Worm (Caenorhabditis elegans) whole organism, L2 larva: ENCODE measurements around the gene C31B8.12.

Experiments used
- F13H6.1 ChIP-seq: sonication (generic microtip); optimal IDR thresholded peaks from 2 replicates; lab custom pipeline; 2016; ENCODE audit warnings: missing genetic modification characterization, missing compliant biosample characterization
- Y55F3AM.14 ChIP-seq: fragments of 200-800 bp; sonication (Bioruptor generic); optimal IDR thresholded peaks from 2 replicates; lab custom pipeline; 2018; ENCODE audit warnings: mild to moderate bottlenecking, missing genetic modification characterization, missing compliant biosample characterization
- alr-1 ChIP-seq: fragments of 150-350 bp; optimal IDR thresholded peaks from 2 replicates; lab custom pipeline; 2014; ENCODE audit warnings: missing biosample characterization, missing genetic modification characterization
- aly-2 ChIP-seq: fragments of 150-350 bp; optimal IDR thresholded peaks from 2 replicates; lab custom pipeline; 2014; ENCODE audit warnings: missing biosample characterization, missing genetic modification characterization
- blmp-1 ChIP-seq: sonication (generic microtip); optimal IDR thresholded peaks from 2 replicates; lab custom pipeline; 2017; ENCODE audit warnings: missing genetic modification characterization, mild to moderate bottlenecking, missing compliant biosample characterization, antibody characterized with exemption, moderate library complexity; ENCODE audit not compliant: insufficient read depth
- ceh-16 ChIP-seq: fragments of 150-350 bp; optimal IDR thresholded peaks from 2 replicates; lab custom pipeline; 2014; ENCODE audit warnings: missing biosample characterization, missing genetic modification characterization
- crh-2 ChIP-seq: sonication (generic microtip); optimal IDR thresholded peaks from 2 replicates; lab custom pipeline; 2017; ENCODE audit warnings: missing biosample characterization, missing genetic modification characterization
- dmd-4 ChIP-seq: sonication (generic microtip); optimal IDR thresholded peaks from 2 replicates; lab custom pipeline; 2017; ENCODE audit warnings: missing biosample characterization, missing genetic modification characterization
- egl-27 ChIP-seq: sonication (generic microtip); optimal IDR thresholded peaks from 3 replicates; lab custom pipeline; 2017; ENCODE audit warnings: missing biosample characterization, missing genetic modification reagents, missing genetic modification characterization
- fos-1 ChIP-seq: fragments of 150-350 bp; optimal IDR thresholded peaks from 2 replicates; lab custom pipeline; 2014; ENCODE audit warnings: missing biosample characterization, missing genetic modification characterization
- gmeb-1 ChIP-seq: fragments of 150-350 bp; optimal IDR thresholded peaks from 2 replicates; lab custom pipeline; 2014; ENCODE audit warnings: missing biosample characterization, missing genetic modification characterization
- lin-11 ChIP-seq: fragments of 150-350 bp; sonication (generic microtip); optimal IDR thresholded peaks from 2 replicates; lab custom pipeline; 2014; ENCODE audit warnings: missing biosample characterization, missing genetic modification characterization, inconsistent platforms, mixed read lengths
- lin-13 ChIP-seq: fragments of 150-350 bp; optimal IDR thresholded peaks from 2 replicates; lab custom pipeline; 2014; ENCODE audit warnings: missing biosample characterization, missing genetic modification reagents, missing genetic modification characterization
- lin-39 ChIP-seq: fragments of 150-350 bp; optimal IDR thresholded peaks from 2 replicates; lab custom pipeline; 2014; ENCODE audit warnings: missing biosample characterization, missing genetic modification reagents, missing genetic modification characterization
- nhr-11 ChIP-seq: fragments of 150-350 bp; optimal IDR thresholded peaks from 2 replicates; lab custom pipeline; 2014; ENCODE audit warnings: missing biosample characterization, missing genetic modification characterization
- nhr-12 ChIP-seq: fragments of 150-350 bp; optimal IDR thresholded peaks from 2 replicates; lab custom pipeline; 2014; ENCODE audit warnings: missing biosample characterization, missing genetic modification characterization
- nhr-129 ChIP-seq: fragments of 150-350 bp; optimal IDR thresholded peaks from 2 replicates; lab custom pipeline; 2014; ENCODE audit warnings: missing biosample characterization, missing genetic modification characterization
- nhr-21 ChIP-seq: fragments of 150-350 bp; optimal IDR thresholded peaks from 2 replicates; lab custom pipeline; 2014; ENCODE audit warnings: missing biosample characterization, missing genetic modification characterization
- nhr-23 ChIP-seq: fragments of 150-350 bp; optimal IDR thresholded peaks from 2 replicates; lab custom pipeline; 2014; ENCODE audit warnings: missing biosample characterization, missing genetic modification reagents, missing genetic modification characterization
- nhr-237 ChIP-seq: fragments of 150-350 bp; optimal IDR thresholded peaks from 2 replicates; lab custom pipeline; 2014; ENCODE audit warnings: missing biosample characterization, missing genetic modification characterization
- nhr-25 ChIP-seq: fragments of 150-350 bp; sonication (generic microtip); optimal IDR thresholded peaks from 3 replicates; lab custom pipeline; 2014; ENCODE audit warnings: missing biosample characterization, missing genetic modification characterization
- nhr-6 ChIP-seq: fragments of 150-350 bp; optimal IDR thresholded peaks from 2 replicates; lab custom pipeline; 2014; ENCODE audit warnings: missing biosample characterization, missing genetic modification characterization
- nhr-77 ChIP-seq: fragments of 150-350 bp; optimal IDR thresholded peaks from 2 replicates; lab custom pipeline; 2014; ENCODE audit warnings: missing biosample characterization, missing genetic modification characterization
- peb-1 ChIP-seq: fragments of 150-350 bp; optimal IDR thresholded peaks from 2 replicates; lab custom pipeline; 2014; ENCODE audit warnings: missing biosample characterization, missing genetic modification characterization
- sem-4 ChIP-seq: fragments of 150-350 bp; optimal IDR thresholded peaks from 2 replicates; lab custom pipeline; 2014; ENCODE audit warnings: missing biosample characterization, missing genetic modification reagents, missing genetic modification characterization
- skn-1 ChIP-seq: sonication (generic microtip); optimal IDR thresholded peaks from 2 replicates; lab custom pipeline; 2017; ENCODE audit warnings: missing biosample characterization, missing genetic modification characterization
- sma-3 ChIP-seq: sonication (generic microtip); optimal IDR thresholded peaks from 2 replicates; lab custom pipeline; 2016; ENCODE audit warnings: missing genetic modification reagents, missing genetic modification characterization, missing compliant biosample characterization
- sma-9 ChIP-seq, 2 experiments: fragments of 150-350 bp in 1 of 2; sonication (generic microtip) in 1 of 2; optimal IDR thresholded peaks; 2 replicates each; lab custom pipeline; 2014 to 2016; ENCODE audit warnings: missing genetic modification characterization in 2 of 2, mild to moderate bottlenecking in 1 of 2, missing biosample characterization in 1 of 2, missing compliant biosample characterization in 1 of 2, missing genetic modification reagents in 1 of 2, moderate library complexity in 1 of 2
- unc-55 ChIP-seq: fragments of 150-350 bp; sonication (generic microtip); optimal IDR thresholded peaks from 3 replicates; lab custom pipeline; 2014; ENCODE audit warnings: missing biosample characterization, missing genetic modification reagents, missing genetic modification characterization
- unc-62 ChIP-seq: fragments of 150-350 bp; optimal IDR thresholded peaks from 2 replicates; lab custom pipeline; 2014; ENCODE audit warnings: missing biosample characterization, missing genetic modification reagents, missing genetic modification characterization
- zag-1 ChIP-seq: fragments of 150-350 bp; optimal IDR thresholded peaks from 2 replicates; lab custom pipeline; 2014; ENCODE audit warnings: missing biosample characterization, missing genetic modification characterization
- ztf-4 ChIP-seq: fragments of 150-350 bp; optimal IDR thresholded peaks from 2 replicates; lab custom pipeline; 2014; ENCODE audit warnings: missing biosample characterization, missing genetic modification characterization

The C31B8.12 gene

DNA sequence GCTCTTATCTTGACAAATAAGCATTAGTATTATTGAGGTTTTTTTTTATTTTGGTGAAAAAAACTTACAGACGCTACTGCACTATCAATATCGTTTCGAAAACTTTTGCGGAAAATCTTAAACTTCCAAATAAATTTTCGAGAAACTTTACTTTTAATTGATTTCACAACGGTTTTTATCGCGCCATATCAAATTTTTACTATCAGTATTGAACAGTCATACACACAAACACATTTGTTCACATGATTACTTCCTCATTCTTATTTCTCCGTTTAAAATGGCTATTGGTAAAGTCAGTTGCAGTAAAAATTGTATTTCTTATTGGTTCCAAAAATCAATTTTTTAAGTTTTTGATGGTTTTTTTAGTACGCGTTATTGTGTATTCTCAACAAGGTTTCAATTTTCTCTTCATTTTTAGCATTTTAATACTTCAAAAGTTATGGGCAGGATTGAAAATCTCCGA, 31.2 kb downstream of the C31B8.12 start, which contains the start of gene pals-32:
pals-32 (plus strand) TSS at position 413 of the 463 bp plus-strand sequence.
- no peak for TF ChIP-seq zag-1 (tag; lab: Kevin White, UChicago)
- TF ChIP-seq lin-11, result no peak
- no peak for TF ChIP-seq alr-1 (tag; lab: Kevin White, UChicago)
- TF ChIP-seq fos-1 (tag; lab: Kevin White, UChicago), result peak; percentile 57
- no peak for TF ChIP-seq nhr-237 (tag; lab: Kevin White, UChicago)
- TF ChIP-seq gmeb-1, result no peak

DNA sequence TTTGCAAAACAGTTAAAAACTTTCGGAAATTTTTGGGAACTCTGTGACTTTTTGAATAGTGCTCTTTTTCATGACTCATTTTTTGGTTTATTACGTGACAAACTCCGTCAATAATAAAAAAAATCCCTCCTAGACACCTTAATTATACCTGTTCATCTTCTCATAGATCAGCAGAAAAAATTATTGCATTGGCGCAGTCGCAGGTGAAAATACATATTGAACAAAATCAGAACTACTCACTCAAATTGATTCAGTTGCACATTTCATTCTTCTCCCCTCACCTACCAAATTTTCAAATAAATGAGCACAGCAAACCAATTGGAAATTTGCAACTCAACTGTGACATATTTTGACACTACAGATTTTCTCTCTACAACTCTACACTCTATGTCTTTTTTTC, 34.5 kb downstream of the C31B8.12 start, which contains the start of gene srh-127:
srh-127 (plus strand) TSS at position 301 of the 400 bp plus-strand sequence.
- TF ChIP-seq crh-2 (tag; lab: Kevin White, UChicago), result no peak
- no peak for TF ChIP-seq lin-39 (tag; lab: Kevin White, UChicago)
- TF ChIP-seq egl-27 (tag; lab: Kevin White, UChicago), result no peak
- TF ChIP-seq sem-4, result no peak
- no peak for TF ChIP-seq F13H6.1 (tag; lab: Kevin White, UChicago)
- no peak for TF ChIP-seq nhr-23 (tag; lab: Kevin White, UChicago)
- TF ChIP-seq aly-2 (tag; lab: Kevin White, UChicago), result no peak
- no peak for TF ChIP-seq blmp-1 (tag; lab: Kevin White, UChicago)
- no peak for TF ChIP-seq alr-1 (tag; lab: Kevin White, UChicago)
- no peak for TF ChIP-seq sma-9 (GFP tag; optimal IDR thresholded peaks at IDR 0.05; lab: Kevin White, UChicago)
- no peak for TF ChIP-seq sma-9 (tag; optimal IDR thresholded peaks at IDR 0.05; lab: Kevin White, UChicago)
- no peak for TF ChIP-seq Y55F3AM.14 (GFP tag; lab: Kevin White, UChicago)
- TF ChIP-seq fos-1 (tag; lab: Kevin White, UChicago), result no peak
- no peak for TF ChIP-seq ceh-16
- TF ChIP-seq nhr-77 (tag; lab: Kevin White, UChicago), result no peak

DNA sequence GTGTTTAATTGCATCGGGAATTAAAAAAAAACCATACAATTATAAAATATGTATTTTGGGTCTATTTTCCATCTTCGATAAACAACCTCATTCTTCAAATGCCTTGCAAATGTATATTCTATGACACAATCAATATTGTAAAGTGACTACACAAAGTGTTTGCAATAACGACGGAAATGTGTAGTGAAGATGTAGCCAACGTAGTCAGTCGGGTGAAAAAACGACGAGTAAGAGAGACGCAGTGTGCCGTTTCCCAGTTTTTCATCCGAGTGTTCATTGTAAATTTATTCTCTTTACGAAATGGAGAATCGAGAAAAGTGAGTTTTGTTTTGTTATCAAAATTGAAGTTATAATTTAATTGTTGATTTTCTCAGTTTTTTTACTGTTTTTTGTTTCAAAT, 35.5 kb downstream of the C31B8.12 start, which contains the start of gene F37B4.15:
F37B4.15 (plus strand) TSS at position 301 of the 400 bp plus-strand sequence.
- TF ChIP-seq blmp-1 (tag; lab: Kevin White, UChicago) (no peak), unc-62 (GFP tag; lab: Kevin White, UChicago) (no peak), sma-9 (GFP tag; optimal IDR thresholded peaks at IDR 0.05; lab: Kevin White, UChicago) (no peak), sma-9 (tag; optimal IDR thresholded peaks at IDR 0.05; lab: Kevin White, UChicago) (no peak), nhr-6 (no peak), sma-3 (GFP tag; lab: Kevin White, UChicago) (no peak), unc-55 (no peak), nhr-77 (tag; lab: Kevin White, UChicago) (no peak), ztf-4 (no peak)

DNA sequence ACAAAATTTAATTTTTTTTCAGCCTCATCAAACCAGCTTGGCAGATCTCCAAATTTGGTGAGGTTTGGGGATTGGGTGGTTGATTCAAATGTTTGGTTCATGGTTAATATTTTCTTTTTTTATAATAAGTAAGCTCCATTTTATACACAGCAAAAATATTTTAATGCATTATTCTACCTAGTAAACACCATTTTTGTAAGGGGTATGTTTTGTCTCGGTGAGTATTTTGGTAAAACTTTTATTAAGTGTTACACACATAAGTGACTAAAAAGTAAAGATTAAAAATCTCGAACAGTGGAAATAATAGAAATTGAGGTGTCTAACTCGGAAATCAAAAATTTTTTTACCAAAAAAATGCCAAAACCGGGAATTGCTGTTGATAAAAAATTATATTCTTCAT, 38.8 kb downstream of the C31B8.12 start, which contains the start of gene srw-4:
srw-4 (minus strand) TSS at position 101 of the 400 bp plus-strand sequence.
- TF ChIP-seq F13H6.1 (tag; lab: Kevin White, UChicago) (no peak), skn-1 (tag; lab: Kevin White, UChicago) (no peak), lin-11 (no peak), crh-2 (tag; lab: Kevin White, UChicago) (no peak), nhr-12 (no peak), ztf-4 (no peak), nhr-25 (no peak)
- TF ChIP-seq, all 48 proteins: peak for 0

DNA sequence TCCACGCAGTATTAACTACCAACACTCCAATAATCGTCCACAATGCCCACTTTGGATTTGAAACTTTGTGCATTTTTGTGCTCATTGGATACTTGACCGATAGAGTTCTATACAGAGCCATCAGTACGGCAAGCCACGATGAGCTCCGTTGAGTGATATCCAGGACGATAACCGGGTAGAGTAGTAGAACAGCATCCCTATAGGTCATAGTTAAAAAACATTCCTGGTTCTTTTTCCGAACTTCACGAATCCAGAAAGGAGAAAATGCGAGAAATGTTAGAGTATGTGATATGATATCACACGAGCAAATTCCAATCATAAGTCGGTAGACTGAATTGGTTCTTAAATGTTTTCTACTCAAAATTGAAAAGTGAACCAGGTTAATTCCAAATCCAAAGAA, 39.2 kb downstream of the C31B8.12 start:
- no peak for TF ChIP-seq zag-1 (tag; lab: Kevin White, UChicago)

DNA sequence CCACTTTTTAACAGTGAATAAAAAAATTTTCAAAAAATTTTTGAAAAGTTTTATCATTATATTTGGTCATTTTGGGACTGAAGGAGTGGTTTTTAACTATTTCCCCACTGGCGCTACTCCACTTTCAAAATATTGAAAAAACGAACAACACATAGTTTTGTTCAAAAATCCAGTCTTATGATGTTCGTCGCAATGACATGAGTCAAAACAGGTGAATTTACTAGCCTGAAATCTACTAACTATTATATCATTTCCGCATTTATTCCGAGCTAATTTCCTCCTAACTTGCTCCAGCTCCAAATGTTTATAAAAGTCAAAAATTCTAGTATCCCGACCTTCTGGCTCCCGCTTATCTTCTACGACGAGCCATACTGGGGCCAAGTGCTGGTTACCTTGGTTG, 43.0 kb downstream of the C31B8.12 start, which contains the start of gene sre-24:
sre-24 (plus strand) TSS at position 301 of the 400 bp plus-strand sequence.
- TF ChIP-seq nhr-11 (tag; lab: Kevin White, UChicago) (no peak), nhr-237 (tag; lab: Kevin White, UChicago) (no peak), nhr-21 (tag; lab: Kevin White, UChicago) (no peak), alr-1 (tag; lab: Kevin White, UChicago) (no peak), zag-1 (tag; lab: Kevin White, UChicago) (no peak), egl-27 (tag; lab: Kevin White, UChicago) (no peak), blmp-1 (tag; lab: Kevin White, UChicago) (no peak), lin-13 (GFP tag; lab: Kevin White, UChicago) (no peak), dmd-4 (tag; lab: Kevin White, UChicago) (no peak), nhr-129 (tag; lab: Kevin White, UChicago) (no peak), nhr-6 (no peak), peb-1 (tag; lab: Kevin White, UChicago) (no peak), lin-11 (no peak)
